Fruit fly (Drosophila melanogaster): ENCODE measurements around the gene CG4297.
A peak's percentile ranks its signal among the peaks of the same experiment; 100 is the strongest.

Gene CG4297

DNA sequence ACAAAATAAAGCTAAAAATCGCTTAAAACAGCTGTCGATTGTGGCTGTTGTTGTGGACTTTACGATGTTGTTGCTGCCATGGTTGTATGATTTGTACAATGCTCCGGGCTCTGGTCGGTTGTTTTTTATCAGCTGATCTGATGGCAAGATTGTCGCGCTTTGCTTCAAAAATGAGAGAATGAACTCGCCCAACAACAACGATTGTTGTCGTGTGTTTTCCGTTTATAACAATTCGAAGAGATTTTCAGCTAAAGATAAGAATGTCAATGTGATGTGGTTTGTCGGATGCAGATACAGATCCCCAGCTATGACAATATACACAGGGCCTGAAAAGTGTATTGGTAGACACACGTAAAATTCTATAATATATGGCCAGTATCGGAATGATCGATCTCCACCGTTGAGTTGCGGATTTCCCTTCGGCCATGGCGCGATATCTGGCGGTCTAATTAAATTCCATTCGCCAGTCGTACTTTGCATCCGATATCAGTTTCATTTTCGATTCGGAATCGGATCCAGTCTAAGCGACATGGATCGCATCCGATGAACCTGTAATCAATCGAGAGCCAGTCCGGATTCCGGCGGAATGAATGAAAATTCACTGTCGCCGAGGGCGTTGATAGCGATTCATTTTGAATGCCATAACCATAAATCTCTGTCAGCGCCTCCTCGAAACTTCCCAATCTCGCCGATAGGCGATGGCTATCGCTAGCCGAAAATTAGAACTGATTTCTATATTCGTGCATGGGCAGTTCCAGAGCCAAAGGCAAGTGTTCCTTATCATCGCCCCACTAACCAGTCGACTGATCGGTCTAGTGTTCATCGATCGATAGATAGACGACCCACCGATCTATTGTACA is 23.6 kb upstream of the CG4297 start:
- TF ChIP-seq Blimp-1 (GFP tag; optimal IDR thresholded peaks at IDR 0.05) = no peak
- TF ChIP-seq svp (GFP tag) = peak; percentile 90

DNA sequence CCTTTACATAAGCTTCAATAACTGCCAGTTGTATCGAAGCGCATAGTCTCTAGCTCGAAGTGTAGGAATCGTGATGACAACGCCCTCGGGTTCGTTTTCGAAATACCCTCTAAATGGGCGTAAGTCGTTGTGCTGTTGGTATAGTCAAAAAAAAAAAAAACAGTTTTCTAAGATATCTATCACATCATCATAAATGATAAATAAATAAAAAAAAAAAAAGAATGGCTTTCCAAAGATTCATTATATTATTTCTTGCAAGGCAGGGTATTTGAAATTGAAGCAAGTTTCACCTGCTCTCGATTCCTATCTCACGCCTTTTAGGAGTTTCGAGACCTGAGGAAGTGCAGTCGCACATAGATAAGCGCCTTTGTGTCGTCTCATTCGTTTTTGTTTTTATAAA is 21.3 kb upstream of the CG4297 start:
- TF ChIP-seq Eip78C (GFP tag) (peak; percentile 79), CG31627 (GFP tag; optimal IDR thresholded peaks at IDR 0.05) (peak; percentile 41), dsx (GFP tag; optimal IDR thresholded peaks at IDR 0.05; ENCODE audit: poor library complexity, severe bottlenecking) (no peak), CG6163 (GFP tag; IDR thresholded peaks at IDR 0.05) (peak; percentile 48; the same call in 1 of the 3 replicates), svp (GFP tag) (peak; percentile 79), dac (GFP tag; optimal IDR thresholded peaks at IDR 0.05) (no peak), OdsH (GFP tag; optimal IDR thresholded peaks at IDR 0.05) (peak; percentile 34), achi (GFP tag; optimal IDR thresholded peaks at IDR 0.05) (peak; percentile 35), CG15336 (GFP tag; IDR thresholded peaks at IDR 0.05) (peak; percentile 40; the same call in 1 of the 2 replicates), vri (GFP tag; optimal IDR thresholded peaks at IDR 0.05) (peak; percentile 11), CG7368 (GFP tag; optimal IDR thresholded peaks at IDR 0.05) (no peak), CG10669 (GFP tag; optimal IDR thresholded peaks at IDR 0.05) (no peak), CG8632 (GFP tag; optimal IDR thresholded peaks at IDR 0.05) (peak; percentile 30), CG6792 (GFP tag; optimal IDR thresholded peaks at IDR 0.05) (peak; percentile 17), CG1621 (tag; optimal IDR thresholded peaks at IDR 0.05) (no peak), salr (GFP tag; optimal IDR thresholded peaks at IDR 0.05) (peak in 1 of 2 experiments; percentile 10), CG8119 (GFP tag; IDR thresholded peaks at IDR 0.05) (peak; percentile 38; the same call in 2 of the 3 replicates), spab (GFP tag; optimal IDR thresholded peaks at IDR 0.05) (no peak), fd59A (GFP tag; optimal IDR thresholded peaks at IDR 0.05) (no peak), net (GFP tag; optimal IDR thresholded peaks at IDR 0.05) (peak; percentile 34), Sox15 (GFP tag; optimal IDR thresholded peaks at IDR 0.05) (peak; percentile 26), Hr38 (GFP tag; optimal IDR thresholded peaks at IDR 0.05) (no peak), CG16779 (tag; optimal IDR thresholded peaks at IDR 0.05) (no peak), CG11294 (GFP tag; IDR thresholded peaks at IDR 0.05) (no peak), lz (GFP tag; optimal IDR thresholded peaks at IDR 0.05) (peak; percentile 48), Smox (GFP tag; optimal IDR thresholded peaks at IDR 0.05) (peak; percentile 43), acj6 (GFP tag; optimal IDR thresholded peaks at IDR 0.05) (peak; percentile 39), CG10631 (GFP tag; optimal IDR thresholded peaks at IDR 0.05) (peak; percentile 38), esn (GFP tag; optimal IDR thresholded peaks at IDR 0.05) (peak; percentile 66), CG34406 (GFP tag; optimal IDR thresholded peaks at IDR 0.05) (peak; percentile 37), pdm3 (GFP tag; optimal IDR thresholded peaks at IDR 0.05) (peak; percentile 58), fd85E (GFP tag; optimal IDR thresholded peaks at IDR 0.05) (no peak), CG8319 (GFP tag; optimal IDR thresholded peaks at IDR 0.05) (no peak), Gug (GFP tag; IDR thresholded peaks at IDR 0.05) (no peak), CG6276 (GFP tag; optimal IDR thresholded peaks at IDR 0.05) (no peak), CG9139 (GFP tag; optimal IDR thresholded peaks at IDR 0.05) (no peak), eg (GFP tag; IDR thresholded peaks at IDR 0.05) (no peak), cyc (GFP tag; optimal IDR thresholded peaks at IDR 0.05) (peak; percentile 25), CG4318 (GFP tag; optimal IDR thresholded peaks at IDR 0.05) (peak; percentile 7), fkh (GFP tag; optimal IDR thresholded peaks at IDR 0.05) (no peak), Hr4 (GFP tag; optimal IDR thresholded peaks at IDR 0.05) (no peak), CG11902 (GFP tag; optimal IDR thresholded peaks at IDR 0.05) (no peak), Eip75B (GFP tag; optimal IDR thresholded peaks at IDR 0.05) (peak; percentile 18), CG3032 (tag; optimal IDR thresholded peaks at IDR 0.05) (no peak), Hr39 (GFP tag; optimal IDR thresholded peaks at IDR 0.05) (peak; percentile 11), Blimp-1 (GFP tag; optimal IDR thresholded peaks at IDR 0.05) (no peak), Ets96B (tag; optimal IDR thresholded peaks at IDR 0.05) (peak; percentile 17), ss (GFP tag; optimal IDR thresholded peaks at IDR 0.05) (no peak)

Measured in whole organism, prepupa.